Worm (Caenorhabditis elegans): ENCODE results near the gene snpc-1.1.

The snpc-1.1 gene

ce11 chrII:7806872-7807271, 25.8 kb upstream of the snpc-1.1 start (continued):
- no peak for TF ChIP-seq unc-98 (GFP tag; IDR thresholded peaks at IDR 0.05)
- no peak for TF ChIP-seq tlp-1 (tag; optimal IDR thresholded peaks at IDR 0.05)
- peak in 1 of 2 experiments; percentile 16 for TF ChIP-seq lsy-2 (tag; optimal IDR thresholded peaks at IDR 0.05)
- TF ChIP-seq ztf-4 (tag; optimal IDR thresholded peaks at IDR 0.05) = no peak
- TF ChIP-seq tbx-2 (tag; optimal IDR thresholded peaks at IDR 0.05) = no peak
- TF ChIP-seq nhr-19 (GFP tag; conservative IDR thresholded peaks at IDR 0.05) = peak; percentile 31
- TF ChIP-seq ama-1 (optimal IDR thresholded peaks at IDR 0.05) = no peak
- peak; percentile 77 for TF ChIP-seq lin-14 (GFP tag; optimal IDR thresholded peaks at IDR 0.05)
- TF ChIP-seq elt-2 (tag; optimal IDR thresholded peaks at IDR 0.05) = no peak
- TF ChIP-seq hpl-2 (GFP tag; optimal IDR thresholded peaks at IDR 0.05) = no peak
- TF ChIP-seq swsn-7 (tag; optimal IDR thresholded peaks at IDR 0.05) = peak; percentile 6
- TF ChIP-seq zip-4 (GFP tag; optimal IDR thresholded peaks at IDR 0.05) = no peak
- no peak for TF ChIP-seq ceh-63 (GFP tag; optimal IDR thresholded peaks at IDR 0.05)
- peak; percentile 52 for TF ChIP-seq snu-23 (GFP tag; optimal IDR thresholded peaks at IDR 0.05)
- peak; percentile 19 for TF ChIP-seq nhr-47 (tag; optimal IDR thresholded peaks at IDR 0.05)
- TF ChIP-seq F16B12.6 (tag; optimal IDR thresholded peaks at IDR 0.05) = no peak
- no peak for TF ChIP-seq mdl-1 (tag; optimal IDR thresholded peaks at IDR 0.05)
- TF ChIP-seq pag-3 (tag; optimal IDR thresholded peaks at IDR 0.05; ENCODE audit: borderline replicate concordance, insufficient read depth) = peak; percentile 28
- TF ChIP-seq vab-15 (tag; optimal IDR thresholded peaks at IDR 0.05) = no peak
- peak; percentile 57 to 65 for TF ChIP-seq efl-1 (optimal IDR thresholded peaks at IDR 0.05)
- peak; percentile 75 to 97 for TF ChIP-seq efl-1 (GFP tag; optimal IDR thresholded peaks at IDR 0.05 in 1 of 2)
- TF ChIP-seq C16A3.4 (tag; optimal IDR thresholded peaks at IDR 0.05) = no peak
- no peak for TF ChIP-seq mab-9 (GFP tag; IDR thresholded peaks at IDR 0.05)
- no peak for TF ChIP-seq alr-1 (tag; optimal IDR thresholded peaks at IDR 0.05; ENCODE audit: borderline replicate concordance)
- no peak for TF ChIP-seq nhr-11 (tag; optimal IDR thresholded peaks at IDR 0.05)
- peak; percentile 74 for TF ChIP-seq nhr-71 (tag; optimal IDR thresholded peaks at IDR 0.05)

ce11 chrII:7806054-7806453, 25.0 kb upstream of the snpc-1.1 start:
- TF ChIP-seq zag-1 (tag; optimal IDR thresholded peaks at IDR 0.05) (no peak), ceh-82 (tag; optimal IDR thresholded peaks at IDR 0.05) (no peak), xbp-1 (tag; optimal IDR thresholded peaks at IDR 0.05) (no peak), snu-23 (GFP tag; optimal IDR thresholded peaks at IDR 0.05) (no peak), nhr-85 (tag) (peak; percentile 18), dsc-1 (tag; optimal IDR thresholded peaks at IDR 0.05) (no peak), mab-9 (GFP tag; IDR thresholded peaks at IDR 0.05) (no peak), egl-13 (tag; optimal IDR thresholded peaks at IDR 0.05) (no peak), tbx-2 (tag; optimal IDR thresholded peaks at IDR 0.05) (no peak), mep-1 (tag; optimal IDR thresholded peaks at IDR 0.05) (no peak), sptf-1 (tag; optimal IDR thresholded peaks at IDR 0.05) (no peak), vab-15 (tag; optimal IDR thresholded peaks at IDR 0.05) (no peak), lin-35 (GFP tag; optimal IDR thresholded peaks at IDR 0.05) (peak in 1 of 2 experiments; percentile 63), Y116A8C.19 (tag; optimal IDR thresholded peaks at IDR 0.05; ENCODE audit: borderline replicate concordance) (no peak), nhr-11 (tag; optimal IDR thresholded peaks at IDR 0.05) (no peak), ceh-8 (GFP tag; optimal IDR thresholded peaks at IDR 0.05) (no peak), unc-86 (tag; optimal IDR thresholded peaks at IDR 0.05) (no peak), nhr-71 (tag; optimal IDR thresholded peaks at IDR 0.05) (no peak), nhr-77 (tag; optimal IDR thresholded peaks at IDR 0.05) (no peak), isw-1 (GFP tag; IDR thresholded peaks at IDR 0.05) (no peak), pax-3 (tag; optimal IDR thresholded peaks at IDR 0.05) (no peak), dpl-1 (GFP tag; optimal IDR thresholded peaks at IDR 0.05) (peak; percentile 17 to 50 (median 40)), grh-1 (GFP tag; IDR thresholded peaks at IDR 0.05) (no peak), zip-4 (GFP tag; optimal IDR thresholded peaks at IDR 0.05) (no peak), C16A3.4 (tag; optimal IDR thresholded peaks at IDR 0.05) (no peak), nhr-47 (tag; optimal IDR thresholded peaks at IDR 0.05) (no peak), blmp-1 (tag; optimal IDR thresholded peaks at IDR 0.05) (peak; percentile 53), ztf-11 (tag; optimal IDR thresholded peaks at IDR 0.05) (no peak), efl-1 (optimal IDR thresholded peaks at IDR 0.05) (peak in 1 of 2 experiments; percentile 11), efl-1 (GFP tag; optimal IDR thresholded peaks at IDR 0.05 in 1 of 2) (peak; percentile 46 to 94), alr-1 (tag; optimal IDR thresholded peaks at IDR 0.05; ENCODE audit: borderline replicate concordance) (no peak), fkh-4 (tag; optimal IDR thresholded peaks at IDR 0.05; ENCODE audit: borderline replicate concordance) (no peak), ets-5 (GFP tag; IDR thresholded peaks at IDR 0.05) (no peak), nhr-20 (tag; optimal IDR thresholded peaks at IDR 0.05) (no peak), fkh-10 (GFP tag; optimal IDR thresholded peaks at IDR 0.05) (no peak), ceh-90 (tag; optimal IDR thresholded peaks at IDR 0.05) (no peak), irx-1 (tag; optimal IDR thresholded peaks at IDR 0.05) (no peak)

Data from whole organism, L1 larva.